Worm (Caenorhabditis elegans) whole organism, L1 larva: Measurements from ENCODE around the gene F22E5.23.
"Not testable (repeated sequence)": the region's sequence is repeated elsewhere in the genome, so short reads cannot be mapped to it uniquely, and the experiment has no call there.

Experiments used
- efl-3 ChIP-seq: fragments of 200-800 bp; sonication (Bioruptor generic); optimal IDR thresholded peaks from 2 replicates; lab custom pipeline; 2018; ENCODE audit warnings: mild to moderate bottlenecking, missing genetic modification characterization, missing compliant biosample characterization
- fos-1 ChIP-seq: fragments of 150-350 bp; optimal IDR thresholded peaks from 2 replicates; lab custom pipeline; 2014; ENCODE audit warnings: missing biosample characterization, missing genetic modification characterization
- lin-14 ChIP-seq: fragments of 200-800 bp; sonication (Bioruptor generic); optimal IDR thresholded peaks from 2 replicates; lab custom pipeline; 2018; ENCODE audit warnings: mild to moderate bottlenecking, missing genetic modification characterization, moderate library complexity, missing compliant biosample characterization
- mef-2 ChIP-seq: fragments of 150-350 bp; optimal IDR thresholded peaks from 2 replicates; lab custom pipeline; 2014; ENCODE audit warnings: missing biosample characterization, missing genetic modification characterization

The F22E5.23 gene

DNA sequence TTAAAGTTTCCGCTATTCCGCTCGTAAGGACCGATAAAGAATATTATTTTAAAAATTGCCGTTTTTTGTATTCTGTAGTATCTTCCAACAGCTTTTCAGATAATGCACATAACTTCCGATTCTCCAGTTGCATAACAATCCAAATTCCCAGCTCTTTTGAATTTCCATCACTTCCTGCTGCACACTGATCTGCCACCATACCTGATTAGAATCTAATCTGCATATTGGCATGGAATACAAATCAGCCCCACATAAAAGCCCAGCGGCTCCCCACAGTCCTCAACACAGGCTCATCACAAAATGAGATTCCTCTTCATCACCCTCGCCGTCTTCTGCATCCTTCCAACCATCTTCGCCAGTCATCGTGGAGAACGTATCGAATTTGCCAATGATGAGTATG lies 47.5 kb downstream of the F22E5.23 start, which contains the start of gene nspf-2:
nspf-2 (plus strand) TSS at position 301 of the 400 bp plus-strand sequence.
- TF ChIP-seq fos-1 (tag; lab: Kevin White, UChicago); efl-3 (GFP tag; lab: Kevin White, UChicago); lin-14 (GFP tag; lab: Kevin White, UChicago): not testable (repeated sequence)

DNA sequence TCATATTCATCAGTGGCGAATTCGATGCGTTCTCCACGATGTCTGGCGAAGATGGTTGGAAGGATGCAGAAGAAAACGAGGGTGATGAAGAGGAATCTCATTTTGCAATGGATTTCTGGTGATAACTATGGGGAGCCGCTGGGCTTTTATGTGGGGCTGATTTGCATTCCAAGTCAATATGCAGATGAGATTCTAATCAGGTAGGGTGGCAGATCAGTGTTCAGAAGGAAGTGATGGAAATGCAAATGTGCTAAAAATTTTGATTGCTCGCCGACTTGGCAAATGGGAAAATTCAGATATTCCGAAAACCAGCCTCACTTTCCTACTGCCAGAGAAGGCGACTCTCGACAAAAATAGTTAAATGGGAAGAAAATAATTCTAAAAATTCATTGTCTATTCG lies 49.0 kb downstream of the F22E5.23 start, which contains the start of gene nspf-3:
nspf-3 (minus strand) TSS at position 101 of the 400 bp plus-strand sequence.
- no peak for TF ChIP-seq mef-2 (tag; lab: Kevin White, UChicago)
